Worm (Caenorhabditis elegans) whole organism, early embryonic: ENCODE data around the gene F22E5.8.

Experiments
- hmbx-1 ChIP-seq: sonication (generic microtip); optimal IDR thresholded peaks from 2 replicates; lab custom pipeline; 2016; ENCODE audit warnings: mild to moderate bottlenecking, missing genetic modification characterization, missing compliant biosample characterization
- hnd-1 ChIP-seq: sonication (generic microtip); optimal IDR thresholded peaks from 2 replicates; lab custom pipeline; 2016; ENCODE audit warnings: missing genetic modification characterization, missing compliant biosample characterization

DNA sequence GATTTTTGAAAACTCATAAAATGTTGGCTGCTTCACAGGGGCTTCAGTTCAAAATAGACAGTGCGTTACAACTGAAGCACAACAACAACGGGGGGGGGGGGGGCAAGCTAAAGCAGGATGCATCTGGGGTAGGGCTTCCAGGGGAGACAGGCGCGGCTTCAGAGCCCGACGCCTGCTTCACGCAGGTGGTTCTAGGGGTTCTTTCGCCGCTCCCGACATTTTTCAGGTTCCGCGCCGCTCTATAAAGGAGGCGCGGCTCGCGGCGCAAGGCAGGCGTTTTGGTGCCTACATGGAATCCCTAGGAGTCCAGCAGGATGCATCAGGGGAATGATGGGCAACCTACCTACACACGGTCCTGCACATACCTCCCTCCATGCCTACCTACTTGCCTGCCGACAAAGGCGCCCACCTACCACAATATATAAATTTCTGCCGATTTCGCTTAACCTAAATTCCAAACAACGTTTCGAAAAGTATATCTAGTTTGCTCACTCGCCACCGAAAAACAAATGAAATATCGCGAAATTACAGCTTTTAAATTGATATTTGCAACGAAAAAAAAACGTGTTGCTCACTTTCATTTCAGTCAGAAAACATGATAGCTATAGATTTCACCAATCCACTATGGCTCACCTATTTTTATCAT lies 12.6 kb upstream of the F22E5.8 start, which contains the start of gene sri-71:
- no peak for TF ChIP-seq hmbx-1 (tag; lab: Kevin White, UChicago)
- no peak for TF ChIP-seq hnd-1 (tag; lab: Kevin White, UChicago)
